Fruit fly (Drosophila melanogaster) whole organism, prepupa: ENCODE data around the gene CG14866.

ENCODE experiments used
- Blimp-1 ChIP-seq: fragments of 200-800 bp; sonication (Bioruptor generic); optimal IDR thresholded peaks from 3 replicates; lab custom pipeline; 2017; ENCODE audit warnings: missing biosample characterization, missing genetic modification characterization, mild to moderate bottlenecking, moderate library complexity, missing genetic modification reagents
- CG10631 ChIP-seq: fragments of 200-800 bp; sonication (Bioruptor generic); optimal IDR thresholded peaks from 2 replicates; lab custom pipeline; 2016; ENCODE audit warnings: missing biosample characterization, missing genetic modification characterization
- CG10669 ChIP-seq: fragments of 200-800 bp; sonication (Bioruptor generic); optimal IDR thresholded peaks from 3 replicates; lab custom pipeline; 2018; ENCODE audit warnings: missing biosample characterization, mild to moderate bottlenecking, missing genetic modification characterization, moderate library complexity
- CG11294 ChIP-seq: fragments of 200-800 bp; sonication (Bioruptor generic); IDR thresholded peaks from 2 replicates; pipeline ENCODE4 v1.3.6; 2022; ENCODE audit warnings: missing biosample characterization, missing genetic modification characterization
- CG1621 ChIP-seq: fragments of 200-800 bp; sonication (Bioruptor generic); optimal IDR thresholded peaks from 3 replicates; lab custom pipeline; 2018; ENCODE audit warnings: missing biosample characterization, mild to moderate bottlenecking, missing genetic modification characterization
- CG16779 ChIP-seq: fragments of 200-800 bp; sonication (Bioruptor generic); optimal IDR thresholded peaks from 3 replicates; lab custom pipeline; 2017; ENCODE audit warnings: missing biosample characterization, mild to moderate bottlenecking, missing genetic modification characterization
- CG3032 ChIP-seq: fragments of 200-800 bp; optimal IDR thresholded peaks from 2 replicates; lab custom pipeline; 2019; ENCODE audit warnings: missing biosample characterization, mild to moderate bottlenecking, missing genetic modification characterization, moderate library complexity
- CG3919 ChIP-seq: fragments of 200-800 bp; sonication (Bioruptor generic); optimal IDR thresholded peaks from 3 replicates; lab custom pipeline; 2016; ENCODE audit warnings: missing biosample characterization, missing genetic modification characterization
- CG4318 ChIP-seq: fragments of 200-800 bp; sonication (Bioruptor generic); optimal IDR thresholded peaks from 3 replicates; lab custom pipeline; 2017; ENCODE audit warnings: missing biosample characterization, mild to moderate bottlenecking, missing genetic modification characterization
- CG6792 ChIP-seq: fragments of 200-800 bp; sonication (Bioruptor generic); optimal IDR thresholded peaks from 3 replicates; lab custom pipeline; 2016; ENCODE audit warnings: missing biosample characterization, missing genetic modification characterization
- CG6808 ChIP-seq: fragments of 200-800 bp; sonication (Bioruptor generic); optimal IDR thresholded peaks from 3 replicates; lab custom pipeline; 2017; ENCODE audit warnings: missing biosample characterization, missing genetic modification characterization, mild to moderate bottlenecking, moderate library complexity, missing genetic modification reagents
- CG6854 ChIP-seq: fragments of 200-800 bp; sonication (Bioruptor generic); optimal IDR thresholded peaks from 2 replicates; lab custom pipeline; 2017; ENCODE audit warnings: missing biosample characterization, mild to moderate bottlenecking, missing genetic modification characterization
- CG7368 ChIP-seq: fragments of 200-800 bp; sonication (Bioruptor generic); optimal IDR thresholded peaks from 3 replicates; lab custom pipeline; 2016; ENCODE audit warnings: missing biosample characterization, missing genetic modification characterization
- CG8319 ChIP-seq: fragments of 200-800 bp; sonication (Bioruptor generic); optimal IDR thresholded peaks from 3 replicates; lab custom pipeline; 2016; ENCODE audit warnings: missing biosample characterization, missing genetic modification characterization
- CG8632 ChIP-seq: fragments of 200-800 bp; sonication (Bioruptor generic); optimal IDR thresholded peaks from 3 replicates; lab custom pipeline; 2016; ENCODE audit warnings: missing biosample characterization, missing genetic modification characterization
- CG9139 ChIP-seq: fragments of 200-800 bp; sonication (Bioruptor generic); optimal IDR thresholded peaks from 3 replicates; lab custom pipeline; 2017; ENCODE audit warnings: missing biosample characterization, mild to moderate bottlenecking, missing genetic modification characterization
- Eip78C ChIP-seq: fragments of 200-800 bp; sonication (Bioruptor generic); peaks from one replicate; lab custom pipeline; 2016; ENCODE audit warnings: missing biosample characterization, missing genetic modification characterization
- Eip93F ChIP-seq: fragments of 200-800 bp; sonication (Bioruptor generic); optimal IDR thresholded peaks from 2 replicates; lab custom pipeline; 2016; ENCODE audit warnings: missing biosample characterization, mild to moderate bottlenecking, missing genetic modification characterization
- Ets21C ChIP-seq: fragments of 200-800 bp; sonication (Bioruptor generic); optimal IDR thresholded peaks from 3 replicates; lab custom pipeline; 2016; ENCODE audit warnings: missing biosample characterization, missing genetic modification characterization
- Gug ChIP-seq: fragments of 200-800 bp; sonication (Bioruptor generic); IDR thresholded peaks from 2 replicates; pipeline ENCODE4 v1.3.6; 2022; ENCODE audit warnings: missing biosample characterization, missing genetic modification characterization
- Hr4 ChIP-seq: fragments of 200-800 bp; sonication (Bioruptor generic); optimal IDR thresholded peaks from 3 replicates; lab custom pipeline; 2016; ENCODE audit warnings: missing biosample characterization, missing genetic modification characterization
- Lpt ChIP-seq: fragments of 200-800 bp; sonication (Bioruptor generic); optimal IDR thresholded peaks from 3 replicates; lab custom pipeline; 2016; ENCODE audit warnings: missing biosample characterization, missing genetic modification characterization
- Met ChIP-seq: fragments of 200-800 bp; sonication (Bioruptor generic); optimal IDR thresholded peaks from 3 replicates; lab custom pipeline; 2016; ENCODE audit warnings: missing biosample characterization, missing genetic modification characterization
- OdsH ChIP-seq: fragments of 200-800 bp; sonication (Bioruptor generic); optimal IDR thresholded peaks from 3 replicates; lab custom pipeline; 2016; ENCODE audit warnings: missing biosample characterization, missing genetic modification characterization
- Sox102F ChIP-seq: fragments of 200-800 bp; sonication (Bioruptor generic); optimal IDR thresholded peaks from 2 replicates; lab custom pipeline; 2016; ENCODE audit warnings: missing biosample characterization, mild to moderate bottlenecking, missing genetic modification characterization
- Sox14 ChIP-seq: fragments of 200-800 bp; sonication (Bioruptor generic); optimal IDR thresholded peaks from 3 replicates; lab custom pipeline; 2016; ENCODE audit warnings: missing biosample characterization, missing genetic modification characterization
- Sox15 ChIP-seq: fragments of 200-800 bp; sonication (Bioruptor generic); optimal IDR thresholded peaks from 3 replicates; lab custom pipeline; 2016; ENCODE audit warnings: missing biosample characterization, missing genetic modification characterization
- cyc ChIP-seq: fragments of 200-800 bp; sonication (Bioruptor generic); optimal IDR thresholded peaks from 3 replicates; lab custom pipeline; 2016; ENCODE audit warnings: missing biosample characterization, missing genetic modification characterization
- dac ChIP-seq: fragments of 200-800 bp; sonication (Bioruptor generic); optimal IDR thresholded peaks from 2 replicates; lab custom pipeline; 2017; ENCODE audit warnings: missing biosample characterization, mild to moderate bottlenecking, missing genetic modification characterization
- dsx ChIP-seq: fragments of 200-800 bp; optimal IDR thresholded peaks from 3 replicates; lab custom pipeline; 2019; ENCODE audit warnings: missing biosample characterization, mild to moderate bottlenecking, missing genetic modification characterization, moderate library complexity; ENCODE audit not compliant: poor library complexity, severe bottlenecking
- eg ChIP-seq: fragments of 200-800 bp; sonication (Bioruptor generic); IDR thresholded peaks from 3 replicates; pipeline ENCODE4 v1.3.6; 2022; ENCODE audit warnings: missing biosample characterization, missing genetic modification characterization
- esn ChIP-seq: fragments of 200-800 bp; sonication (Bioruptor generic); optimal IDR thresholded peaks from 2 replicates; lab custom pipeline; 2016; ENCODE audit warnings: missing biosample characterization, mild to moderate bottlenecking, missing genetic modification characterization, moderate library complexity
- fd85E ChIP-seq: fragments of 200-800 bp; sonication (Bioruptor generic); optimal IDR thresholded peaks from 3 replicates; lab custom pipeline; 2016; ENCODE audit warnings: missing biosample characterization, missing genetic modification characterization
- lz ChIP-seq: fragments of 200-800 bp; sonication (Bioruptor generic); optimal IDR thresholded peaks from 3 replicates; lab custom pipeline; 2016; ENCODE audit warnings: missing biosample characterization, missing genetic modification characterization
- net ChIP-seq: fragments of 200-800 bp; sonication (Bioruptor generic); optimal IDR thresholded peaks from 3 replicates; lab custom pipeline; 2016; ENCODE audit warnings: missing biosample characterization, missing genetic modification characterization
- pdm3 ChIP-seq: fragments of 200-800 bp; sonication (Bioruptor generic); optimal IDR thresholded peaks from 3 replicates; lab custom pipeline; 2016; ENCODE audit warnings: missing biosample characterization, missing genetic modification characterization
- salr ChIP-seq, 2 experiments: fragments of 200-800 bp; sonication (Bioruptor generic); optimal IDR thresholded peaks; 3 replicates each; lab custom pipeline; 2016 to 2018; ENCODE audit warnings: missing biosample characterization in 2 of 2, missing genetic modification characterization in 2 of 2, mild to moderate bottlenecking in 1 of 2
- ss ChIP-seq, 2 experiments: fragments of 200-800 bp; sonication (Bioruptor generic); optimal IDR thresholded peaks; 2 replicates in 1 of 2; 3 replicates in 1 of 2; lab custom pipeline; 2017 to 2018; ENCODE audit warnings: mild to moderate bottlenecking in 2 of 2, missing biosample characterization in 2 of 2, missing genetic modification characterization in 2 of 2, moderate library complexity in 1 of 2
- svp ChIP-seq: fragments of 200-800 bp; sonication (Bioruptor generic); peaks from one replicate; lab custom pipeline; 2016; ENCODE audit warnings: missing biosample characterization, missing genetic modification characterization
- topi ChIP-seq: fragments of 200-800 bp; sonication (Bioruptor generic); optimal IDR thresholded peaks from 3 replicates; lab custom pipeline; 2016; ENCODE audit warnings: missing biosample characterization, missing genetic modification characterization
- vri ChIP-seq: fragments of 200-800 bp; sonication (Bioruptor generic); optimal IDR thresholded peaks from 3 replicates; lab custom pipeline; 2016; ENCODE audit warnings: missing biosample characterization, mild to moderate bottlenecking, missing genetic modification characterization

CG14866 gene

DNA sequence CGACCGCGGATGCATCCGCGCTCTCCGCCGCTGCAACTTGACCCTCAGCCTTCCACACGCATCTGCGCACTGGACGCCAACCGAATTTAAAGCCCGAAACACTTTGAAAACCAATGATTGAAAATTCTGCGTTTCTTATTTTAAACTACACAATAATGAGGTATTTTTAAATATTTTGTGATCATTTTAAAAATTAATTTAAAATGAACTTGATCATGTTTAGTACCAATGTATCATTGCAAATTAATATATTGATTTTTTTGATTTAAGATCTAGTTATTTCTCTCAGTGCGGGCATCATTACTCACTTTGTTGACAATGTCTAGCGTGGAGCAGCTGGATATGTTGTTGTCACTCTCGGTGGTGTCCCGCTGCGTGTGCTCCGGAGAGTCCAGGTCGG is 50.6 kb downstream of the CG14866 start (continued):
- no peak for TF ChIP-seq salr (GFP tag; optimal IDR thresholded peaks at IDR 0.05; lab: Kevin White, UChicago)
- no peak for TF ChIP-seq CG4318 (GFP tag; lab: Kevin White, UChicago)
- no peak for TF ChIP-seq CG10631 (GFP tag; lab: Kevin White, UChicago)
- TF ChIP-seq Sox14 (GFP tag; lab: Kevin White, UChicago): no peak
- TF ChIP-seq CG3032 (tag; lab: Kevin White, UChicago): peak; percentile 35
- no peak for TF ChIP-seq CG3919 (GFP tag; lab: Kevin White, UChicago)
- no peak for TF ChIP-seq ss (GFP tag; optimal IDR thresholded peaks at IDR 0.05; lab: Kevin White, UChicago)
- no peak for TF ChIP-seq CG1621
- no peak for TF ChIP-seq CG8632
- TF ChIP-seq topi (GFP tag; lab: Kevin White, UChicago): no peak
- TF ChIP-seq CG6792: peak; percentile 50
- peak; percentile 76 for TF ChIP-seq eg (GFP tag; lab: Robert Waterston, UW)
- peak; percentile 68 for TF ChIP-seq esn (GFP tag; lab: Kevin White, UChicago)
- TF ChIP-seq dsx (GFP tag; lab: Kevin White, UChicago): peak; percentile 58
- TF ChIP-seq CG10669: no peak
- no peak for TF ChIP-seq Ets21C (GFP tag; lab: Kevin White, UChicago)
- TF ChIP-seq pdm3 (GFP tag; lab: Kevin White, UChicago): no peak
- TF ChIP-seq cyc (GFP tag; lab: Kevin White, UChicago): peak; percentile 21
- no peak for TF ChIP-seq OdsH (GFP tag; lab: Kevin White, UChicago)
- no peak for TF ChIP-seq CG6854 (GFP tag; lab: Kevin White, UChicago)
- no peak for TF ChIP-seq CG6808 (GFP tag; lab: Kevin White, UChicago)
- TF ChIP-seq Gug: no peak
- no peak for TF ChIP-seq CG9139 (GFP tag; lab: Kevin White, UChicago)
- TF ChIP-seq svp (GFP tag; lab: Kevin White, UChicago): peak; percentile 94
- TF ChIP-seq CG11294 (GFP tag; lab: Robert Waterston, UW): no peak
- no peak for TF ChIP-seq Met (GFP tag; lab: Kevin White, UChicago)
- TF ChIP-seq Hr4: no peak
- TF ChIP-seq lz (GFP tag; lab: Kevin White, UChicago): peak; percentile 43
- no peak for TF ChIP-seq Sox15 (GFP tag; lab: Kevin White, UChicago)
- no peak for TF ChIP-seq CG8319
- no peak for TF ChIP-seq Blimp-1 (GFP tag; lab: Kevin White, UChicago)
- no peak for TF ChIP-seq fd85E (GFP tag; lab: Kevin White, UChicago)
- TF ChIP-seq Lpt (GFP tag; lab: Kevin White, UChicago): no peak

DNA sequence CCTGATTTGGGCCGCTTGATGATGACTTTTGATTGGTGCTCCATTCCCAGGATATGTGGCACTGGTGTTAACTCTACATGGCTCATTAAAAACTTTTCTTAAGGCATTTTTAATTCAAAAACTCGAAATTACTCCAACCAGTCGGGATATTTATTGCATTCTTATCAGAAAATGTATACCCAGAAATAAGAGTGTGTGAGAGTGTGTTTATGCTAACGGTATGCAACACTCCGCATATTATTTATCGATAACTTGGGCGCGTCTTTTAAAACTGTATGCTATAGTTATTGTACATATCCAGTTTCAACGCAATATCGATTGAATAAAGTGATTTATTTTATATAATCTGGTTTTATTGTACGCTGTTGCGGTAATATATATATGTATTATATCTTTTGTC is 51.2 kb downstream of the CG14866 start, which contains the start of gene CG34404:
TSS of gene CG34404 (minus strand) at position 189 of the 400 bp plus-strand sequence.
- no peak for TF ChIP-seq fd85E (GFP tag; lab: Kevin White, UChicago)
- no peak for TF ChIP-seq CG3032 (tag; lab: Kevin White, UChicago)
- no peak for TF ChIP-seq vri (GFP tag; lab: Kevin White, UChicago)
- TF ChIP-seq dsx (GFP tag; lab: Kevin White, UChicago): no peak
- TF ChIP-seq topi (GFP tag; lab: Kevin White, UChicago): no peak
- TF ChIP-seq CG7368: no peak
- TF ChIP-seq Lpt (GFP tag; lab: Kevin White, UChicago): no peak
- no peak for TF ChIP-seq CG16779 (tag; lab: Kevin White, UChicago)
- TF ChIP-seq cyc (GFP tag; lab: Kevin White, UChicago): no peak
- TF ChIP-seq dac: no peak
- TF ChIP-seq Sox102F: no peak
- TF ChIP-seq Eip78C (GFP tag; lab: Kevin White, UChicago): peak; percentile 40
- TF ChIP-seq CG11294 (GFP tag; lab: Robert Waterston, UW): no peak
- peak; percentile 22 for TF ChIP-seq esn (GFP tag; lab: Kevin White, UChicago)
- TF ChIP-seq net (GFP tag; lab: Kevin White, UChicago): no peak
- TF ChIP-seq Eip93F: no peak
- TF ChIP-seq Blimp-1 (GFP tag; lab: Kevin White, UChicago): no peak
